Worm (Caenorhabditis elegans): ENCODE results near the gene B0495.5.

ce11 chrII:7736725-7737124 lies 38.4 kb upstream of the B0495.5 start:
- TF ChIP-seq him-1 (tag; optimal IDR thresholded peaks at IDR 0.05) (no peak), dao-5 (tag; optimal IDR thresholded peaks at IDR 0.05) (no peak)

Measured in whole organism, L4/young adult.